Fruit fly (Drosophila melanogaster) whole organism, adult: ENCODE measurements around the gene CG45080.

ENCODE experiments used
- CG12768 ChIP-seq: fragments of 200-800 bp; sonication (Bioruptor generic); optimal IDR thresholded peaks from 2 replicates; lab custom pipeline; 2017; ENCODE audit warnings: missing biosample characterization, missing genetic modification characterization, mild to moderate bottlenecking, moderate library complexity, missing genetic modification reagents
- CG14711 ChIP-seq: fragments of 200-800 bp; sonication (Bioruptor generic); optimal IDR thresholded peaks from 2 replicates; lab custom pipeline; 2018; ENCODE audit warnings: missing biosample characterization, mild to moderate bottlenecking, missing genetic modification characterization, moderate library complexity
- CG1620 ChIP-seq: fragments of 200-800 bp; sonication (Bioruptor generic); optimal IDR thresholded peaks from 2 replicates; lab custom pipeline; 2016; ENCODE audit warnings: missing biosample characterization, missing genetic modification characterization
- CG33017 ChIP-seq: fragments of 200-800 bp; sonication (Bioruptor generic); optimal IDR thresholded peaks from 2 replicates; lab custom pipeline; 2018; ENCODE audit warnings: missing biosample characterization, mild to moderate bottlenecking, missing genetic modification characterization, moderate library complexity
- CG5204 ChIP-seq: fragments of 200-800 bp; sonication (Bioruptor generic); optimal IDR thresholded peaks from 2 replicates; lab custom pipeline; 2016; ENCODE audit warnings: missing biosample characterization, missing genetic modification characterization
- CG7045 ChIP-seq: fragments of 200-800 bp; sonication (Bioruptor generic); optimal IDR thresholded peaks from 2 replicates; lab custom pipeline; 2017; ENCODE audit warnings: missing biosample characterization, mild to moderate bottlenecking, missing genetic modification characterization
- CG7101 ChIP-seq: fragments of 200-800 bp; sonication (Bioruptor generic); optimal IDR thresholded peaks from 2 replicates; lab custom pipeline; 2018; ENCODE audit warnings: missing biosample characterization, mild to moderate bottlenecking, missing genetic modification characterization, moderate library complexity
- Clk ChIP-seq: fragments of 200-800 bp; sonication (Bioruptor generic); optimal IDR thresholded peaks from 2 replicates; lab custom pipeline; 2017; ENCODE audit warnings: missing biosample characterization, missing genetic modification characterization
- Crg-1 ChIP-seq: fragments of 200-800 bp; sonication (Bioruptor generic); optimal IDR thresholded peaks from 2 replicates; lab custom pipeline; 2016; ENCODE audit warnings: missing biosample characterization, missing genetic modification characterization
- Mnt ChIP-seq: fragments of 200-800 bp; sonication (Bioruptor generic); optimal IDR thresholded peaks from 2 replicates; lab custom pipeline; 2016; ENCODE audit warnings: missing biosample characterization, mild to moderate bottlenecking, missing genetic modification characterization
- cnc ChIP-seq, 2 experiments: fragments of >200 bp; optimal IDR thresholded peaks; 2 replicates each; lab custom pipeline; 2017
- kay ChIP-seq: fragments of 200-800 bp; sonication (Bioruptor generic); peaks from one replicate; lab custom pipeline; 2016; ENCODE audit warnings: missing biosample characterization, missing genetic modification characterization, borderline replicate concordance
- ovo ChIP-seq: fragments of 200-800 bp; sonication (Bioruptor generic); optimal IDR thresholded peaks from 2 replicates; lab custom pipeline; 2016; ENCODE audit warnings: missing biosample characterization, missing genetic modification characterization
- tj ChIP-seq: fragments of 200-800 bp; sonication (Bioruptor generic); optimal IDR thresholded peaks from 3 replicates; lab custom pipeline; 2017; ENCODE audit warnings: missing biosample characterization, mild to moderate bottlenecking, missing genetic modification characterization, moderate library complexity

- no peak for TF ChIP-seq Clk
- TF ChIP-seq tj (GFP tag; lab: Kevin White, UChicago) = no peak
- no peak for TF ChIP-seq CG7045
- TF ChIP-seq cnc (optimal IDR thresholded peaks at IDR 0.05; lab: Kevin White, UChicago) = no peak
- no peak for TF ChIP-seq Crg-1 (GFP tag; lab: Kevin White, UChicago)
- no peak for TF ChIP-seq CG12768 (GFP tag; lab: Kevin White, UChicago)
- TF ChIP-seq CG7101 (tag; lab: Kevin White, UChicago) = no peak
- TF ChIP-seq CG14711 (tag; lab: Kevin White, UChicago) = no peak
- TF ChIP-seq Mnt (GFP tag; lab: Kevin White, UChicago) = no peak
- TF ChIP-seq ovo (GFP tag; lab: Kevin White, UChicago) = no peak
- no peak for TF ChIP-seq kay (GFP tag; lab: Kevin White, UChicago)
- TF ChIP-seq CG5204 = no peak
- TF ChIP-seq CG1620 = no peak
- TF ChIP-seq CG33017 (tag; lab: Kevin White, UChicago) = no peak
These were observed 28.7 kb downstream of the CG45080 start, which contains the start of gene Osi22 for dm6 chr3R:13290329-13290728.
